Worm (Caenorhabditis elegans) whole organism, early embryonic: ENCODE measurements around the gene C39H7.4.

Experiments used
- B0310.2 ChIP-seq: sonication (generic microtip); optimal IDR thresholded peaks from 2 replicates; lab custom pipeline; 2016; ENCODE audit warnings: mild to moderate bottlenecking, missing genetic modification characterization, missing compliant biosample characterization
- F13C5.2 ChIP-seq: sonication (generic microtip); optimal IDR thresholded peaks from 2 replicates; lab custom pipeline; 2017; ENCODE audit warnings: mild to moderate bottlenecking, missing genetic modification characterization, inconsistent platforms, missing compliant biosample characterization
- aly-1 ChIP-seq: sonication (generic microtip); optimal IDR thresholded peaks from 2 replicates; lab custom pipeline; 2016; ENCODE audit warnings: missing genetic modification characterization, missing compliant biosample characterization
- ama-1 ChIP-seq: fragments of 150-350 bp; optimal IDR thresholded peaks from 2 replicates; lab custom pipeline; 2014
- ceh-13 ChIP-seq: fragments of 200-800 bp; sonication (Bioruptor generic); optimal IDR thresholded peaks from 2 replicates; lab custom pipeline; 2018; ENCODE audit warnings: mild to moderate bottlenecking, missing genetic modification characterization, missing compliant biosample characterization
- ceh-36 ChIP-seq: sonication (generic microtip); optimal IDR thresholded peaks from 2 replicates; lab custom pipeline; 2016; ENCODE audit warnings: missing genetic modification characterization, inconsistent platforms, missing compliant biosample characterization
- ets-7 ChIP-seq: sonication (generic microtip); optimal IDR thresholded peaks from 2 replicates; lab custom pipeline; 2016; ENCODE audit warnings: missing genotype, missing genetic modification characterization, missing compliant biosample characterization
- flt-1 ChIP-seq: fragments of 200-800 bp; sonication (Bioruptor generic); IDR thresholded peaks from 2 replicates; pipeline ENCODE4 v1.3.6; 2022; ENCODE audit warnings: missing genetic modification characterization, missing compliant biosample characterization
- hmbx-1 ChIP-seq: sonication (generic microtip); optimal IDR thresholded peaks from 2 replicates; lab custom pipeline; 2016; ENCODE audit warnings: mild to moderate bottlenecking, missing genetic modification characterization, missing compliant biosample characterization
- hmg-4 ChIP-seq: fragments of 200-800 bp; sonication (Bioruptor generic); optimal IDR thresholded peaks from 2 replicates; lab custom pipeline; 2018; ENCODE audit warnings: mild to moderate bottlenecking, missing genetic modification characterization, missing compliant biosample characterization
- hnd-1 ChIP-seq: sonication (generic microtip); optimal IDR thresholded peaks from 2 replicates; lab custom pipeline; 2016; ENCODE audit warnings: missing genetic modification characterization, missing compliant biosample characterization
- pes-1 ChIP-seq: fragments of 200-800 bp; sonication (Bioruptor generic); IDR thresholded peaks from 2 replicates; pipeline ENCODE4 v1.3.6; 2022; ENCODE audit warnings: missing genetic modification reagents, missing genetic modification characterization, missing compliant biosample characterization
- scrt-1 ChIP-seq: fragments of 200-800 bp; sonication (Bioruptor generic); IDR thresholded peaks from 2 replicates; pipeline ENCODE4 v1.3.6; 2022; ENCODE audit warnings: missing genetic modification characterization, missing compliant biosample characterization
- sea-1 ChIP-seq: fragments of 200-800 bp; sonication (Bioruptor generic); conservative IDR thresholded peaks from 2 replicates; pipeline ENCODE4 v1.3.6; 2022; ENCODE audit warnings: missing genetic modification characterization, missing compliant biosample characterization
- tbx-11 ChIP-seq: fragments of 200-800 bp; sonication (Bioruptor generic); IDR thresholded peaks from 2 replicates; pipeline ENCODE4 v1.3.6; 2022; ENCODE audit warnings: missing genetic modification characterization, missing compliant biosample characterization
- tbx-37 ChIP-seq: fragments of 200-800 bp; sonication (Bioruptor generic); conservative IDR thresholded peaks from 2 replicates; pipeline ENCODE4 v1.3.6; 2022; ENCODE audit warnings: missing genetic modification reagents, missing genetic modification characterization, missing compliant biosample characterization
- tra-4 ChIP-seq: sonication (generic microtip); optimal IDR thresholded peaks from 2 replicates; lab custom pipeline; 2017; ENCODE audit warnings: missing genetic modification characterization, missing compliant biosample characterization

The C39H7.4 gene

ce11 chrIV:5590120-5590519 is 24.3 kb downstream of the C39H7.4 start:
- no peak for TF ChIP-seq sea-1
- TF ChIP-seq flt-1 (GFP tag; lab: Robert Waterston, UW) = no peak
- TF ChIP-seq hnd-1 (tag; lab: Kevin White, UChicago) = no peak
- TF ChIP-seq ceh-36 (tag; lab: Kevin White, UChicago) = no peak
- no peak for TF ChIP-seq hmbx-1 (tag; lab: Kevin White, UChicago)
- TF ChIP-seq F13C5.2 (tag; lab: Kevin White, UChicago) = no peak
- no peak for TF ChIP-seq tra-4
- TF ChIP-seq tbx-37 (GFP tag; lab: Robert Waterston, UW) = no peak
- TF ChIP-seq aly-1 (tag; lab: Kevin White, UChicago) = no peak
- no peak for TF ChIP-seq ets-7 (tag; lab: Kevin White, UChicago)
- TF ChIP-seq tbx-11 = no peak
- TF ChIP-seq B0310.2 = no peak
- no peak for TF ChIP-seq pes-1 (GFP tag; lab: Robert Waterston, UW)
- TF ChIP-seq hmg-4 (GFP tag; lab: Kevin White, UChicago) = no peak
- TF ChIP-seq scrt-1 (GFP tag; lab: Robert Waterston, UW) = no peak
- no peak for TF ChIP-seq ama-1 (lab: Kevin White, UChicago)
- TF ChIP-seq ceh-13 (GFP tag; lab: Kevin White, UChicago) = no peak

DNA sequence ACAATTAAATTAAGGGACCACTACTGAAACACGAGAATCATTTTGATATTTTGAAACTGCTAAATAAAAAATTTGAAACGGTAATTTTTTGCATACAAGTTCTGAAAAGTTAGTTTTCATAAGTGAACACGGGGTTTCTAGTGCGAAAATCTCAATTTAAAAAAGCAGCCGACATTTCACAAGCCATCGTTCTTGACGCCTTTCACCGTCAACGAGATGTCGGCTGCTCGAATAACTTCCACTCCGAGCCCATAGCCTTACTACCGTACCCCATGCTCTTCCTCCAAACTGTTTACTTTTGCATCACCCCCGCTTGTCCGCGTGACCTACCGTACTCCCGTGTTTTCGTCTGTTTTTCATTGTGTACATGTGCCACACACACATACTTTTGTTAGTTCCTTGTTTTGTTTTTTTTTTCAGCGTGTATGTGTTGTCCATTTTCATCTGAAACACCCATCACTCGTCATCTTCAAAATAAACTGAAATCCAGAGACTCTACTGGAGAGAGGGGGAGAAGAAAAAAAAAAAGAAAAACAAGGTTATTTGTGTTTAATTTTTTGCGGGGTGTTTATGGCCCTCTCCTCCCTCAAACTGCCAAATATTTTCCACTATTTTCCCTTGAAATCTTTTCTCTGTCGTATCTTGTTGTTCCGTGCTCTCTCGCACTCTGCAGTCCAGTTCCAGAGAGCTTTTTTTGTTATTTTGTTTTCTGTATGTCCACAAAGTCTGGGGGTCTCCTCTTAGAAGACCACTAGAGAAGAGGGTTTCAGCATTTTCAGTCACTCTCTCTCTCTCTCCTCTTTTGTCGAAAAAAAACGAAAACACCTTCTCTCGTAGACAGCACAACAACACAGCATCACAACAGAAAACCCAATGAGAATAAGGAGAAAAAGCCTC is 26.2 kb downstream of the C39H7.4 start:
- TF ChIP-seq B0310.2 = no peak
- no peak for TF ChIP-seq ceh-36 (tag; lab: Kevin White, UChicago)
- TF ChIP-seq tbx-37 (GFP tag; lab: Robert Waterston, UW) = no peak
- TF ChIP-seq hmbx-1 (tag; lab: Kevin White, UChicago) = no peak
- no peak for TF ChIP-seq sea-1
- no peak for TF ChIP-seq pes-1 (GFP tag; lab: Robert Waterston, UW)
- TF ChIP-seq flt-1 (GFP tag; lab: Robert Waterston, UW) = no peak
- TF ChIP-seq scrt-1 (GFP tag; lab: Robert Waterston, UW) = no peak
- no peak for TF ChIP-seq tra-4
- TF ChIP-seq ama-1 (lab: Kevin White, UChicago) = no peak
- no peak for TF ChIP-seq F13C5.2 (tag; lab: Kevin White, UChicago)
- no peak for TF ChIP-seq aly-1 (tag; lab: Kevin White, UChicago)
- no peak for TF ChIP-seq tbx-11
- TF ChIP-seq ceh-13 (GFP tag; lab: Kevin White, UChicago) = no peak
- no peak for TF ChIP-seq hnd-1 (tag; lab: Kevin White, UChicago)
- no peak for TF ChIP-seq hmg-4 (GFP tag; lab: Kevin White, UChicago)
- TF ChIP-seq ets-7 (tag; lab: Kevin White, UChicago) = no peak

DNA sequence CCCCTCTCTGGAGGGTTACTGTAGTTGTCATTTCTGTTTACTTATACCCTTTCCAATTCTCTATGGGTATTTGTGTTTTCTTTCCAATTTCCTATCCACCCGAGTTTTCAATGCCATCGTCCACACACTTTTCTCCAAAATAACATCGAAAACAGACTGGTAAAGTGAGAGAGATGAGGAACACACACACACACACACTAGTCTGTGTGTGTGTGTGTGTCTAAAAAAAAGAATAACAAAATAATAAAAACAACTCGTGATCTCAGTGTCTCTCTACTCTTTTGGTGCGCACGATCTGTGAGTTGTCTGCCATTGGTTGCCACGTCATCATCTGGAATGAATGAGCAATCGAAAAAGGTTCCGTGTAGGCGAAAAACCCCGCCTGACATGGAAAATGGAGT is 28.1 kb downstream of the C39H7.4 start:
- TF ChIP-seq flt-1 (GFP tag; lab: Robert Waterston, UW) = no peak
- no peak for TF ChIP-seq ceh-13 (GFP tag; lab: Kevin White, UChicago)
- TF ChIP-seq sea-1 = no peak
- no peak for TF ChIP-seq pes-1 (GFP tag; lab: Robert Waterston, UW)
- TF ChIP-seq B0310.2 = no peak
- TF ChIP-seq ets-7 (tag; lab: Kevin White, UChicago) = no peak
- no peak for TF ChIP-seq ceh-36 (tag; lab: Kevin White, UChicago)
- TF ChIP-seq tra-4 = no peak
- no peak for TF ChIP-seq aly-1 (tag; lab: Kevin White, UChicago)
- TF ChIP-seq hmg-4 (GFP tag; lab: Kevin White, UChicago) = no peak
- TF ChIP-seq hmbx-1 (tag; lab: Kevin White, UChicago) = no peak
- TF ChIP-seq scrt-1 (GFP tag; lab: Robert Waterston, UW) = no peak
- TF ChIP-seq tbx-11 = no peak
- TF ChIP-seq F13C5.2 (tag; lab: Kevin White, UChicago) = no peak
- no peak for TF ChIP-seq tbx-37 (GFP tag; lab: Robert Waterston, UW)

DNA sequence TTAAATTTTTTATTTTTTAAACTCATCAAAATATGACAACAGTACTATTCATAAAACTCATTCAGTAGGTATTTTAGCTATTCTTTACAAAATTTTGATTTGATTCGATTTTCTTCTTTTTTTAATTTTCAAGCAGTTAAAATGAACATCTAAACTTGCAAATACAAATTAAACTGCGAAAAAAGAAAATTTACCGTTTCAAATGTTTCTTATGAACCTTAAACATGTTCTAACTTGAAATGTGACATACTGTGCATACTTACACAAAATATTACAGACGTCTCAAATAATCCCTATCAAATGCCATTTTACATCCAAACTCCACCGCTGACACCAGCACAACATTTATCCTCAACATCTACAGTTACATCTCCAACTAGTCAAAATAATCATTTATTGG is 30.0 kb downstream of the C39H7.4 start, which contains the start of gene fkh-7:
TSS of gene fkh-7 (plus strand) at position 301 of the 400 bp plus-strand sequence.
- TF ChIP-seq scrt-1 (GFP tag; lab: Robert Waterston, UW) (no peak), tra-4 (no peak), hmbx-1 (tag; lab: Kevin White, UChicago) (no peak), flt-1 (GFP tag; lab: Robert Waterston, UW) (no peak), F13C5.2 (tag; lab: Kevin White, UChicago) (no peak), ceh-13 (GFP tag; lab: Kevin White, UChicago) (no peak), B0310.2 (no peak), hmg-4 (GFP tag; lab: Kevin White, UChicago) (no peak), aly-1 (tag; lab: Kevin White, UChicago) (no peak), ceh-36 (tag; lab: Kevin White, UChicago) (no peak)

DNA sequence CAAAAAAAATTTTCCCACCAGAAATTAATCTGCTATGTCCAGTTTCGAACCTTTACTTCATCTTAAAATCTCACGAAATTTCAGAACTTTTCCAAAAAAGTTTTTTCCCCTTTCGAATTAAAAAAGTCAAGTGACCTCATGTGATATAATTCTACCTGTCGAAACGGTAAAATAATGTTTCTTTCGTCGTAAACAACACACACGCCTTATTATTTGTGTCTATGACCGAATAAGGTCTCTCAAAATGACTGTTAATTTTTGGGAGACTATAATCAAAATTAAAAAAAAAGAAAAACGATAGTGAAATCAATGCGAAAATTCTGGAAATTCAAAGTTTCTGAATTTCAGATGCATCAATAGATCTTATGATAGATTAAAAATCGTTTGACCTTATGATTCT is 31.2 kb downstream of the C39H7.4 start:
- TF ChIP-seq sea-1 = no peak
- TF ChIP-seq tra-4 = no peak
- no peak for TF ChIP-seq tbx-11
- TF ChIP-seq ceh-13 (GFP tag; lab: Kevin White, UChicago) = no peak
- TF ChIP-seq aly-1 (tag; lab: Kevin White, UChicago) = no peak
- no peak for TF ChIP-seq flt-1 (GFP tag; lab: Robert Waterston, UW)

DNA sequence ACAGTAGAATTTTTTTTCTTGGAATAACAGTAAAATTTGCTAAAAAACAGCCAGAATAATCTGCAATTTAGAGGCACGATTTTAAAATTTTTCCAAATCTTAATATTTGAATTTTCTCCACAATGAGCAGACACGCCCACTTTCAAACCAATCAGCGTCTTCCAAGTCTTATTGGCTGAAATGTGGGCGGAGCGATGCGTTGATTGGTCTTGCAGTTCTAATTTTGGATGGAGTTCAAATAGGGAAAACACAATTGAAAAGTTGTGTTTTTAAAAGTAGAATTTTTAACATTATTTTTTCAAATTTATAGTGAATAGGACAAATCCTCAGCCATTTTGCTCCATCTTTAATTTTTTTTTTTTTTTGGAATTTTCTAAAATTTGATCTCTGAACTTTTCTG is 31.6 kb downstream of the C39H7.4 start:
- TF ChIP-seq ets-7 (tag; lab: Kevin White, UChicago) = no peak
- no peak for TF ChIP-seq F13C5.2 (tag; lab: Kevin White, UChicago)
- no peak for TF ChIP-seq tbx-11
- TF ChIP-seq tra-4 = no peak
- TF ChIP-seq ceh-36 (tag; lab: Kevin White, UChicago) = no peak
- no peak for TF ChIP-seq pes-1 (GFP tag; lab: Robert Waterston, UW)
- TF ChIP-seq aly-1 (tag; lab: Kevin White, UChicago) = no peak
- no peak for TF ChIP-seq ama-1 (lab: Kevin White, UChicago)
- no peak for TF ChIP-seq ceh-13 (GFP tag; lab: Kevin White, UChicago)
- no peak for TF ChIP-seq hnd-1 (tag; lab: Kevin White, UChicago)
- no peak for TF ChIP-seq hmbx-1 (tag; lab: Kevin White, UChicago)
- no peak for TF ChIP-seq B0310.2
- no peak for TF ChIP-seq hmg-4 (GFP tag; lab: Kevin White, UChicago)
- no peak for TF ChIP-seq flt-1 (GFP tag; lab: Robert Waterston, UW)
- TF ChIP-seq scrt-1 (GFP tag; lab: Robert Waterston, UW) = no peak
- TF ChIP-seq sea-1 = no peak
